Worm (Caenorhabditis elegans): ENCODE measurements around the gene nlp-9.
A peak's percentile ranks its signal among the peaks of the same experiment; 100 is the strongest.

Gene nlp-9

ce11 chrV:4194587-4195211 lies 24.7 kb upstream of the nlp-9 start, which contains the start of gene Y45G5AM.9 (continued):
- no peak for TF ChIP-seq nhr-41 (GFP tag; IDR thresholded peaks at IDR 0.05)
- peak; percentile 82 for TF ChIP-seq dve-1 (tag; optimal IDR thresholded peaks at IDR 0.05; ENCODE audit: insufficient read depth)
- TF ChIP-seq madf-9 (GFP tag; conservative IDR thresholded peaks at IDR 0.05) = peak; percentile 53; the same call in 1 of the 2 replicates
- peak; percentile 36 for TF ChIP-seq ztf-7 (tag; optimal IDR thresholded peaks at IDR 0.05)
- no peak for TF ChIP-seq jun-1 (tag; optimal IDR thresholded peaks at IDR 0.05)
- no peak for TF ChIP-seq ces-1 (GFP tag; optimal IDR thresholded peaks at IDR 0.05)
- peak; percentile 56 for TF ChIP-seq nhr-48 (tag; optimal IDR thresholded peaks at IDR 0.05)
- TF ChIP-seq snpc-4 (tag; optimal IDR thresholded peaks at IDR 0.05) = no peak
- no peak for TF ChIP-seq madf-5 (GFP tag; IDR thresholded peaks at IDR 0.05)
- no peak for TF ChIP-seq mxl-2 (GFP tag; conservative IDR thresholded peaks at IDR 0.05)
- TF ChIP-seq lin-29 (GFP tag; IDR thresholded peaks at IDR 0.05) = no peak
- peak in 1 of 2 experiments; percentile 66 for TF ChIP-seq hif-1 (tag; optimal IDR thresholded peaks at IDR 0.05)
- no peak for TF ChIP-seq F44E2.7 (GFP tag; IDR thresholded peaks at IDR 0.05)
- TF ChIP-seq nhr-77 (tag; optimal IDR thresholded peaks at IDR 0.05) = peak; percentile 52
- no peak for TF ChIP-seq snpc-1.2 (GFP tag; IDR thresholded peaks at IDR 0.05)

DNA sequence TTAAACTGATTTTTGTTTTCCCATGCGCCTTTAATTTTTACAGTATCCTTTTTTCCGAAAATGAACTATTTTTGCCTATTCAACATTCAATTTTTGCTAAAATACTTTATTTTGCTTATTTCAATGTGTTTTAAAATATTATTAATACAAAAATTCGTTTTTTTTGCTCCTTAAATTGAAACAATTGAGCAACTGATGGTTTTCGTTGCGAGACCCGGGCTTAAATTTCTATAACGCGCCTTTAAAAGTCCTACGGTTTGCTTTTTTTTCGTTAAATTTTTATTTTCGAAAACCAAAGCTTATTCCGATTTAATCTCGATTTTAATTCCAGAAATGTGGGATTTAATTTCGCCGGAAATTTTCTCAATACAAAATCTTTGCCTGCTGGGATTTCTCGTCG lies 24.2 kb upstream of the nlp-9 start, which contains the start of gene algn-5:
Gene algn-5 (plus strand): TSS at position 295 of the 400 bp plus-strand sequence.
- TF ChIP-seq ztf-7 (tag; optimal IDR thresholded peaks at IDR 0.05) (no peak), aly-2 (tag; optimal IDR thresholded peaks at IDR 0.05) (no peak), fos-1 (tag; optimal IDR thresholded peaks at IDR 0.05) (no peak), unc-62 (GFP tag; optimal IDR thresholded peaks at IDR 0.05 in 1 of 2) (no peak), unc-62 (tag; optimal IDR thresholded peaks at IDR 0.05) (no peak), F44E2.7 (GFP tag; IDR thresholded peaks at IDR 0.05) (no peak), madf-5 (GFP tag; IDR thresholded peaks at IDR 0.05) (no peak), zfp-2 (tag; optimal IDR thresholded peaks at IDR 0.05) (no peak), ama-1 (optimal IDR thresholded peaks at IDR 0.05) (no peak), lsy-2 (tag; optimal IDR thresholded peaks at IDR 0.05) (no peak), dpl-1 (GFP tag; optimal IDR thresholded peaks at IDR 0.05) (no peak), unc-130 (GFP tag; optimal IDR thresholded peaks at IDR 0.05) (no peak), mxl-3 (GFP tag; optimal IDR thresholded peaks at IDR 0.05) (no peak)

- no peak for TF ChIP-seq nhr-237 (tag; optimal IDR thresholded peaks at IDR 0.05)
- no peak for TF ChIP-seq ceh-28 (tag; optimal IDR thresholded peaks at IDR 0.05)
- TF ChIP-seq fos-1 (tag; optimal IDR thresholded peaks at IDR 0.05) = no peak
- no peak for TF ChIP-seq dpl-1 (GFP tag; optimal IDR thresholded peaks at IDR 0.05)
- no peak for TF ChIP-seq F44E2.7 (GFP tag; IDR thresholded peaks at IDR 0.05)
- TF ChIP-seq zfp-3 (GFP tag; conservative IDR thresholded peaks at IDR 0.05) = no peak
- TF ChIP-seq madf-9 (GFP tag; conservative IDR thresholded peaks at IDR 0.05) = no peak
- no peak for TF ChIP-seq saeg-2 (GFP tag; IDR thresholded peaks at IDR 0.05)
Measured at ce11 chrV:4199185-4199584, 20.3 kb upstream of the nlp-9 start, which contains the start of gene rpac-40. rpac-40 (plus strand) TSS chrV:4199485.

DNA sequence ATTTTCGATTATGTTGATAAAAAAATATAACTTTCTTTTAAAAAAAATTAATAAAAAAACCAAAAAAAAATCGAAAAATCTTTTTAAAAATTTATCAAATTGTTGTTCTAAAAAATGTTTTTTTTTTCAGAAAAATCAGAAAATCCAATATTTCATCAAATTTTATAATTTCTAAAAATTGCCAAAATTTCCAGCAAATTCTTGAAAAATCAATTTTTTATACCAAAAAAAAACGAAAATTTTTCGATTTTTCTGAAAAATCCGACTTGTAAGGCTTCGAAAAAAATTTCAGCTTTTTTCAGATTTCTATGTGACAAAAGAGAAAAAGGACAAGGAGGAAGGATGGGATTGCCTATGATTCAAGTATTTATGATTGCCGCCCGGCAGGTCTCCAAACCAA lies 15.0 kb upstream of the nlp-9 start, which contains the start of gene H43I07.1:
Gene H43I07.1 (plus strand): TSS at position 301 of the 400 bp plus-strand sequence.
- TF ChIP-seq mxl-3 (GFP tag; optimal IDR thresholded peaks at IDR 0.05) = no peak
- no peak for TF ChIP-seq gei-8 (GFP tag; optimal IDR thresholded peaks at IDR 0.05)
- TF ChIP-seq nhr-77 (tag; optimal IDR thresholded peaks at IDR 0.05) = no peak
- TF ChIP-seq nhr-237 (tag; optimal IDR thresholded peaks at IDR 0.05) = no peak
- TF ChIP-seq rbr-2 (tag; optimal IDR thresholded peaks at IDR 0.05) = no peak
- no peak for TF ChIP-seq nhr-11 (tag; optimal IDR thresholded peaks at IDR 0.05)
- no peak for TF ChIP-seq dmd-6 (GFP tag; IDR thresholded peaks at IDR 0.05)
- no peak for TF ChIP-seq ztf-11 (tag; optimal IDR thresholded peaks at IDR 0.05)
- TF ChIP-seq unc-130 (GFP tag; optimal IDR thresholded peaks at IDR 0.05) = no peak
- TF ChIP-seq vab-7 (GFP tag; IDR thresholded peaks at IDR 0.05) = no peak
- TF ChIP-seq daf-16 (GFP tag; optimal IDR thresholded peaks at IDR 0.05) = no peak
- no peak for TF ChIP-seq daf-16 (tag; optimal IDR thresholded peaks at IDR 0.05)
- TF ChIP-seq zfp-2 (tag; optimal IDR thresholded peaks at IDR 0.05) = no peak
- no peak for TF ChIP-seq jun-1 (tag; optimal IDR thresholded peaks at IDR 0.05)
- no peak for TF ChIP-seq mdl-1 (tag; optimal IDR thresholded peaks at IDR 0.05)
